Fruit fly (Drosophila melanogaster) whole organism, wandering third instar larva: ENCODE results near the gene CG7512.

ENCODE experiments used
- Abd-B ChIP-seq: fragments of >200 bp; optimal IDR thresholded peaks from 2 replicates; lab custom pipeline; 2017; ENCODE audit warnings: missing biosample characterization, missing genetic modification characterization
- CG9705 ChIP-seq: fragments of 200-800 bp; sonication (Bioruptor generic); optimal IDR thresholded peaks from 2 replicates; lab custom pipeline; 2018; ENCODE audit warnings: missing biosample characterization, mild to moderate bottlenecking, missing genetic modification characterization
- CrebA ChIP-seq: fragments of 200-800 bp; sonication (Bioruptor generic); optimal IDR thresholded peaks from 2 replicates; lab custom pipeline; 2016; ENCODE audit warnings: missing biosample characterization, mild to moderate bottlenecking, missing genetic modification characterization, borderline replicate concordance
- Dfd ChIP-seq: fragments of >200 bp; optimal IDR thresholded peaks from 2 replicates; lab custom pipeline; 2017; ENCODE audit warnings: missing biosample characterization, missing genetic modification characterization
- Dif ChIP-seq: fragments of 200-275, 200-300 bp; sonication (Bioruptor generic); optimal IDR thresholded peaks from 2 replicates; lab custom pipeline; 2018; ENCODE audit warnings: missing biosample characterization, missing genetic modification characterization; ENCODE audit not compliant: partially characterized antibody
- GATAd ChIP-seq: sonication (Bioruptor generic); optimal IDR thresholded peaks from 2 replicates; lab custom pipeline; 2016; ENCODE audit warnings: missing biosample characterization, missing genetic modification characterization
- HLH106 ChIP-seq: fragments of 200-800 bp; optimal IDR thresholded peaks from 3 replicates; lab custom pipeline; 2019; ENCODE audit warnings: missing biosample characterization, mild to moderate bottlenecking, missing genetic modification characterization, moderate library complexity
- Hnf4 ChIP-seq: fragments of 200-800 bp; sonication (Bioruptor generic); optimal IDR thresholded peaks from 2 replicates; lab custom pipeline; 2016; ENCODE audit warnings: missing biosample characterization, mild to moderate bottlenecking, missing genetic modification characterization
- Hr83 ChIP-seq: fragments of 200-300 bp; sonication (Bioruptor generic); optimal IDR thresholded peaks from 2 replicates; lab custom pipeline; 2016; ENCODE audit warnings: missing biosample characterization, mild to moderate bottlenecking, missing genetic modification characterization, moderate library complexity; ENCODE audit not compliant: poor library complexity, severe bottlenecking
- Jra ChIP-seq: sonication (Bioruptor generic); optimal IDR thresholded peaks from 2 replicates; lab custom pipeline; 2016; ENCODE audit warnings: missing biosample characterization, missing genetic modification characterization
- Mio ChIP-seq: sonication (Bioruptor generic); optimal IDR thresholded peaks from 2 replicates; lab custom pipeline; 2016; ENCODE audit warnings: missing biosample characterization, missing genetic modification characterization
- Myc ChIP-seq: fragments of >200 bp; optimal IDR thresholded peaks from 2 replicates; lab custom pipeline; 2017
- N ChIP-seq: fragments of >200 bp; optimal IDR thresholded peaks from 2 replicates; lab custom pipeline; 2018; ENCODE audit warnings: missing biosample characterization, missing external identifiers, missing genetic modification characterization
- OdsH ChIP-seq: fragments of 200-800 bp; sonication (Bioruptor generic); optimal IDR thresholded peaks from 2 replicates; lab custom pipeline; 2016; ENCODE audit warnings: missing biosample characterization, mild to moderate bottlenecking, missing genetic modification characterization
- Rel ChIP-seq, 2 experiments: fragments of 200-800 bp; sonication (Bioruptor generic) in 1 of 2; optimal IDR thresholded peaks; 2 replicates in 1 of 2; 3 replicates in 1 of 2; lab custom pipeline; 2016 to 2019; ENCODE audit warnings: mild to moderate bottlenecking in 2 of 2, missing biosample characterization in 2 of 2, missing genetic modification characterization in 2 of 2, moderate library complexity in 1 of 2
- Sp1 ChIP-seq: fragments of 200-800 bp; sonication (Bioruptor generic); optimal IDR thresholded peaks from 3 replicates; lab custom pipeline; 2019; ENCODE audit warnings: missing biosample characterization, mild to moderate bottlenecking, missing genetic modification characterization, moderate library complexity
- Vsx2 ChIP-seq: fragments of 200-300, 225-300 bp; sonication (Bioruptor generic); optimal IDR thresholded peaks from 2 replicates; lab custom pipeline; 2018; ENCODE audit warnings: missing biosample characterization, missing genetic modification characterization; ENCODE audit not compliant: partially characterized antibody
- br ChIP-seq: fragments of 200-800 bp; sonication (Bioruptor generic); optimal IDR thresholded peaks from 2 replicates; lab custom pipeline; 2016; ENCODE audit warnings: missing biosample characterization, missing genetic modification characterization
- brk ChIP-seq: fragments of 200-800 bp; sonication (Bioruptor generic); optimal IDR thresholded peaks from 2 replicates; lab custom pipeline; 2016; ENCODE audit warnings: missing biosample characterization, mild to moderate bottlenecking, missing genetic modification characterization
- dl ChIP-seq, 2 experiments: fragments of 175-275, 200-275 bp in 1 of 2; fragments of 200-275 bp in 1 of 2; sonication (Bioruptor generic); optimal IDR thresholded peaks; lab custom pipeline; 2018; ENCODE audit warnings: mild to moderate bottlenecking in 2 of 2, missing biosample characterization in 2 of 2, missing genetic modification characterization in 2 of 2, moderate library complexity in 2 of 2; ENCODE audit not compliant: partially characterized antibody in 2 of 2, insufficient read depth in 1 of 2
- dmrt93B ChIP-seq: fragments of 200-800 bp; sonication (Bioruptor generic); optimal IDR thresholded peaks from 2 replicates; lab custom pipeline; 2018; ENCODE audit warnings: missing biosample characterization, mild to moderate bottlenecking, missing genetic modification characterization
- dsf ChIP-seq: sonication (Bioruptor generic); optimal IDR thresholded peaks from 2 replicates; lab custom pipeline; 2016; ENCODE audit warnings: missing biosample characterization, missing genetic modification characterization, borderline replicate concordance
- foxo ChIP-seq, 2 experiments: fragments of 200-800 bp; sonication (Bioruptor generic); optimal IDR thresholded peaks; 2 replicates in 1 of 2; 3 replicates in 1 of 2; lab custom pipeline; 2016 to 2017; ENCODE audit warnings: missing biosample characterization in 2 of 2, missing genetic modification characterization in 2 of 2
- fru ChIP-seq: fragments of 200-800 bp; sonication (Bioruptor generic); optimal IDR thresholded peaks from 3 replicates; lab custom pipeline; 2016; ENCODE audit warnings: missing biosample characterization, mild to moderate bottlenecking, missing genetic modification characterization
- h ChIP-seq: fragments of 200-800 bp; sonication (Bioruptor generic); optimal IDR thresholded peaks from 3 replicates; lab custom pipeline; 2016; ENCODE audit warnings: missing biosample characterization, mild to moderate bottlenecking, missing genetic modification characterization
- lola ChIP-seq: fragments of >200 bp; optimal IDR thresholded peaks from 2 replicates; lab custom pipeline; 2017; ENCODE audit warnings: missing biosample characterization, missing genetic modification characterization
- pan ChIP-seq: fragments of >200 bp; optimal IDR thresholded peaks from 2 replicates; lab custom pipeline; 2017
- psq ChIP-seq: fragments of 200-800 bp; sonication (Bioruptor generic); optimal IDR thresholded peaks from 3 replicates; lab custom pipeline; 2017; ENCODE audit warnings: missing biosample characterization, mild to moderate bottlenecking, missing genetic modification characterization, moderate library complexity
- rgr ChIP-seq: fragments of 200-800 bp; sonication (Bioruptor generic); optimal IDR thresholded peaks from 3 replicates; lab custom pipeline; 2016; ENCODE audit warnings: missing biosample characterization, mild to moderate bottlenecking, missing genetic modification characterization
- sage ChIP-seq: fragments of 200-800 bp; sonication (Bioruptor generic); optimal IDR thresholded peaks from 2 replicates; lab custom pipeline; 2016; ENCODE audit warnings: missing biosample characterization, mild to moderate bottlenecking, missing genetic modification characterization
- sv ChIP-seq: fragments of 200-800 bp; sonication (Bioruptor generic); optimal IDR thresholded peaks from 3 replicates; lab custom pipeline; 2016; ENCODE audit warnings: missing biosample characterization, missing genetic modification characterization
- tai ChIP-seq: sonication (Bioruptor generic); optimal IDR thresholded peaks from 2 replicates; lab custom pipeline; 2016; ENCODE audit warnings: missing biosample characterization, missing genetic modification characterization
- usp ChIP-seq: fragments of >200 bp; optimal IDR thresholded peaks from 2 replicates; lab custom pipeline; 2017; ENCODE audit warnings: missing biosample characterization, missing genetic modification characterization
- woc ChIP-seq: sonication (Bioruptor generic); optimal IDR thresholded peaks from 2 replicates; lab custom pipeline; 2016; ENCODE audit warnings: missing biosample characterization, mild to moderate bottlenecking, missing genetic modification characterization

The CG7512 gene

DNA sequence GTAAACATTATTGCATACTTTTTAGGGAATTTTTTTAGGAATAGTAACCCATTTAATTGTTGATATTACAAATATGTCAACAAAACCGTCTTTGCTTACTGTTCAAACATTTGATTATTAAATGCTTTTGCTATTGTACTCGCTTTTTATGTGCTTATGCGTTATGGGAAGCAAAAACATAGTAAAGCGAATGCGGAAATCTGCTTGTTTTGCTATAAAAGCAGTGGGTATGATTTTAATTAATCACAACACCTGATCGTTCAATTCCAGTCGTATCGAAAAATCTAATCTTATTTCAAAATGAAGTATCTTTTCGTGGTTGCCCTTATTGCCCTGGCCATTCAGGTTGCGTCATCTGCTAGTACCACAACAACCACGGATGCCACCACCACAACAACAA, 5.2 kb upstream of the CG7512 start, which contains the start of gene CG33500:
CG33500 (plus strand) TSS at position 301 of the 400 bp plus-strand sequence.
- TF ChIP-seq Dfd (GFP tag; lab: Kevin White, UChicago), result no peak
- no peak for TF ChIP-seq OdsH (GFP tag; lab: Kevin White, UChicago)
- no peak for TF ChIP-seq fru
- TF ChIP-seq foxo (GFP tag; optimal IDR thresholded peaks at IDR 0.05; lab: Kevin White, UChicago), result no peak
- TF ChIP-seq CrebA, result no peak
- TF ChIP-seq GATAd, result no peak
- TF ChIP-seq HLH106 (tag; lab: Kevin White, UChicago), result no peak
- TF ChIP-seq Vsx2 (GFP tag; lab: Kevin White, UChicago), result no peak
- no peak for TF ChIP-seq brk (GFP tag; lab: Kevin White, UChicago)
- no peak for TF ChIP-seq lola (GFP tag; lab: Kevin White, UChicago)
- TF ChIP-seq h, result no peak
- TF ChIP-seq CG9705, result no peak
- TF ChIP-seq rgr (GFP tag; lab: Kevin White, UChicago), result no peak
- TF ChIP-seq pan (lab: Kevin White, UChicago), result no peak
- no peak for TF ChIP-seq dl (GFP tag; optimal IDR thresholded peaks at IDR 0.05; lab: Kevin White, UChicago; ENCODE audit: insufficient read depth in 1 of 2, partially characterized antibody in 2 of 2)
- no peak for TF ChIP-seq woc (GFP tag; lab: Kevin White, UChicago)

dm6 chr3L:11509294-11509911, 4.1 kb upstream of the CG7512 start, which contains the start of the genes Sgs8 and Sgs7:
Gene Sgs8, minus strand, starts transcription at chr3L:11509394.
Gene Sgs7, plus strand, starts transcription at chr3L:11509861.
- TF ChIP-seq dl (GFP tag; optimal IDR thresholded peaks at IDR 0.05; lab: Kevin White, UChicago; ENCODE audit: insufficient read depth in 1 of 2, partially characterized antibody in 2 of 2) (no peak), Jra (GFP tag; lab: Kevin White, UChicago) (no peak), CG9705 (no peak), N (GFP tag; lab: Kevin White, UChicago) (no peak), sv (GFP tag; lab: Kevin White, UChicago) (no peak), Rel (GFP tag; optimal IDR thresholded peaks at IDR 0.05; lab: Kevin White, UChicago) (no peak), Rel (tag; optimal IDR thresholded peaks at IDR 0.05; lab: Kevin White, UChicago) (no peak), dsf (GFP tag; lab: Kevin White, UChicago) (no peak), OdsH (GFP tag; lab: Kevin White, UChicago) (no peak), CrebA (no peak), dmrt93B (GFP tag; lab: Kevin White, UChicago) (no peak)
- TF ChIP-seq, all 38 proteins: peak for 0

- no peak for TF ChIP-seq CrebA
- no peak for TF ChIP-seq HLH106 (tag; lab: Kevin White, UChicago)
- TF ChIP-seq Jra (GFP tag; lab: Kevin White, UChicago), result no peak
- no peak for TF ChIP-seq fru
- TF ChIP-seq Hnf4 (GFP tag; lab: Kevin White, UChicago), result no peak
- no peak for TF ChIP-seq CG9705
- TF ChIP-seq pan (lab: Kevin White, UChicago), result no peak
- no peak for TF ChIP-seq br (GFP tag; lab: Kevin White, UChicago)
- no peak for TF ChIP-seq Myc (lab: Kevin White, UChicago)
- TF ChIP-seq Vsx2 (GFP tag; lab: Kevin White, UChicago), result no peak
- no peak for TF ChIP-seq foxo (GFP tag; optimal IDR thresholded peaks at IDR 0.05; lab: Kevin White, UChicago)
- TF ChIP-seq N (GFP tag; lab: Kevin White, UChicago), result no peak
- no peak for TF ChIP-seq Dif (GFP tag; lab: Kevin White, UChicago)
- TF ChIP-seq h, result no peak
- no peak for TF ChIP-seq dmrt93B (GFP tag; lab: Kevin White, UChicago)
- no peak for TF ChIP-seq Mio
- no peak for TF ChIP-seq Abd-B
- no peak for TF ChIP-seq Hr83 (GFP tag; lab: Kevin White, UChicago)
- no peak for TF ChIP-seq woc (GFP tag; lab: Kevin White, UChicago)
Measured at dm6 chr3L:11510489-11510888, 3.0 kb upstream of the CG7512 start, which contains the start of gene CG33272. Gene CG33272, minus strand, starts transcription at chr3L:11510589.

- TF ChIP-seq rgr (GFP tag; lab: Kevin White, UChicago) (no peak), HLH106 (tag; lab: Kevin White, UChicago) (no peak), Hnf4 (GFP tag; lab: Kevin White, UChicago) (no peak), sv (GFP tag; lab: Kevin White, UChicago) (no peak), brk (GFP tag; lab: Kevin White, UChicago) (no peak), tai (no peak), br (GFP tag; lab: Kevin White, UChicago) (no peak), dmrt93B (GFP tag; lab: Kevin White, UChicago) (no peak), Jra (GFP tag; lab: Kevin White, UChicago) (no peak), Sp1 (GFP tag; lab: Kevin White, UChicago) (no peak), Mio (no peak), usp (GFP tag; lab: Kevin White, UChicago) (no peak), sage (GFP tag; lab: Kevin White, UChicago) (no peak), psq (GFP tag; lab: Kevin White, UChicago) (no peak)
Measured at dm6 chr3L:11511243-11511642, 2.3 kb upstream of the CG7512 start.
